Fruit fly (Drosophila melanogaster): ENCODE measurements around the gene CG8945.

The CG8945 gene

dm6 chrX:17077290-17078138, 10.0 kb downstream of the CG8945 start, which contains the start of gene wcy (continued):
- TF ChIP-seq Sin3A (optimal IDR thresholded peaks at IDR 0.05) (no peak), nom (GFP tag; optimal IDR thresholded peaks at IDR 0.05) (peak; percentile 26), MTF-1 (GFP tag; optimal IDR thresholded peaks at IDR 0.05; ENCODE audit: borderline replicate concordance) (no peak), lab (GFP tag; optimal IDR thresholded peaks at IDR 0.05) (no peak), CG12659 (GFP tag; optimal IDR thresholded peaks at IDR 0.05) (peak; percentile 71), Optix (GFP tag; IDR thresholded peaks at IDR 0.05) (peak; percentile 37; the same call in 1 of the 3 replicates), fd102C (GFP tag; optimal IDR thresholded peaks at IDR 0.05) (no peak), chinmo (GFP tag; IDR thresholded peaks at IDR 0.05; ENCODE audit: partially characterized antibody) (0 out of 4 replicates have a peak, but pooled peaks have one; percentile 51), Blimp-1 (GFP tag; optimal IDR thresholded peaks at IDR 0.05) (no peak), Elba2 (GFP tag; optimal IDR thresholded peaks at IDR 0.05) (peak; percentile 73), CG5953 (GFP tag; IDR thresholded peaks at IDR 0.05) (no peak), Sox102F (GFP tag; optimal IDR thresholded peaks at IDR 0.05) (no peak), pzg (GFP tag; optimal IDR thresholded peaks at IDR 0.05) (peak; percentile 94), CG17912 (GFP tag; optimal IDR thresholded peaks at IDR 0.05) (peak; percentile 67), crp (GFP tag; optimal IDR thresholded peaks at IDR 0.05) (peak in 1 of 2 experiments; percentile 32), psq (GFP tag; optimal IDR thresholded peaks at IDR 0.05) (peak; percentile 98), CG9215 (GFP tag; IDR thresholded peaks at IDR 0.05) (no peak), Nf-YB (GFP tag; optimal IDR thresholded peaks at IDR 0.05) (no peak), ems (GFP tag; optimal IDR thresholded peaks at IDR 0.05) (peak; percentile 14), amos (GFP tag; IDR thresholded peaks at IDR 0.05; ENCODE audit: partially characterized antibody) (0 out of 2 replicates have a peak, but pooled peaks have one; percentile 42), sr (GFP tag; IDR thresholded peaks at IDR 0.05) (no peak), Myb (GFP tag; optimal IDR thresholded peaks at IDR 0.05) (peak; percentile 21), zf30C (GFP tag; optimal IDR thresholded peaks at IDR 0.05) (no peak), Camta (GFP tag; optimal IDR thresholded peaks at IDR 0.05) (no peak), Dbx (GFP tag; IDR thresholded peaks at IDR 0.05) (0 out of 3 replicates have a peak, but pooled peaks have one; percentile 50), Doc2 (GFP tag; IDR thresholded peaks at IDR 0.05) (no peak), B-H1 (GFP tag; IDR thresholded peaks at IDR 0.05) (no peak), gfzf (GFP tag; optimal IDR thresholded peaks at IDR 0.05) (peak; percentile 91), Doc3 (GFP tag; IDR thresholded peaks at IDR 0.05; ENCODE audit: partially characterized antibody) (no peak), Oli (tag; optimal IDR thresholded peaks at IDR 0.05) (no peak), ab (GFP tag; optimal IDR thresholded peaks at IDR 0.05) (no peak), Bteb2 (GFP tag; optimal IDR thresholded peaks at IDR 0.05) (no peak), CG17829 (tag; optimal IDR thresholded peaks at IDR 0.05) (peak; percentile 22), nmo (GFP tag; optimal IDR thresholded peaks at IDR 0.05) (peak; percentile 57), wek (GFP tag; optimal IDR thresholded peaks at IDR 0.05) (peak; percentile 29), BtbVII (GFP tag; optimal IDR thresholded peaks at IDR 0.05) (peak; percentile 6), lilli (GFP tag; optimal IDR thresholded peaks at IDR 0.05) (peak; percentile 32), az2 (GFP tag; optimal IDR thresholded peaks at IDR 0.05) (no peak), Pdp1 (GFP tag; optimal IDR thresholded peaks at IDR 0.05) (peak; percentile 7 to 56), CG11504 (tag; optimal IDR thresholded peaks at IDR 0.05) (no peak), CG2678 (tag; optimal IDR thresholded peaks at IDR 0.05) (no peak), CG13287 (GFP tag; IDR thresholded peaks at IDR 0.05; ENCODE audit: partially characterized antibody) (peak; percentile 27), CG14860 (GFP tag; IDR thresholded peaks at IDR 0.05; ENCODE audit: partially characterized antibody) (no peak), knrl (GFP tag; IDR thresholded peaks at IDR 0.05; ENCODE audit: partially characterized antibody) (peak; percentile 46; the same call in 2 of the 3 replicates), CG3281 (GFP tag; optimal IDR thresholded peaks at IDR 0.05) (no peak), CG8924 (tag; optimal IDR thresholded peaks at IDR 0.05) (no peak), Nf-YC (tag; optimal IDR thresholded peaks at IDR 0.05) (peak; percentile 0)
